Worm (Caenorhabditis elegans) whole organism, L4/young adult: ENCODE data around the gene H40L08.9.

ENCODE experiments used
- dao-5 ChIP-seq: sonication (generic microtip); optimal IDR thresholded peaks from 2 replicates; lab custom pipeline; 2016; ENCODE audit warnings: missing genotype, missing genetic modification characterization, moderate library complexity, missing compliant biosample characterization
- him-1 ChIP-seq: sonication (generic microtip); optimal IDR thresholded peaks from 2 replicates; lab custom pipeline; 2016; ENCODE audit warnings: missing genotype, missing genetic modification reagents, missing genetic modification characterization, missing compliant biosample characterization

DNA sequence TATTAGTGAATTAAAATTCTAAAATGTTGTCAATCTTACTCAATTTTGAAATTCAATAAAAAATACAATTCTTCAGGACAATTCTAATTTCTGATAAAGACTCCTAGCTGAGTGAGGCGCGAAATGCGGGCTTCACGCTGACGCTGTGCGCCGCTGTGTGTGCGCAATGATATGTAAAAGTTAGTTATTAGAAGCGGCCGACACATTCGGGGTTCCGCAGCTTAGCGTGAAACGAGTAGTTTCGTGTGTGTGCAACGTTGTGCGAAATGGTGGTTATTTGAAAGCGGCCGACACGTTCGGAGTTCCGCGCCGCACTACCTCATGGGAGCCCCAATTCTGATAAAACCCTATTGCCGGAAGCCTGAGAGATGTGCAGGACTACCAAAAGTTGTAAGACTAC lies 1.1 kb downstream of the H40L08.9 start:
- TF ChIP-seq dao-5 (no peak), him-1 (tag; lab: Kevin White, UChicago) (no peak)
